Fruit fly (Drosophila melanogaster): Measurements from ENCODE around the gene CDK2AP1.

Gene CDK2AP1

DNA sequence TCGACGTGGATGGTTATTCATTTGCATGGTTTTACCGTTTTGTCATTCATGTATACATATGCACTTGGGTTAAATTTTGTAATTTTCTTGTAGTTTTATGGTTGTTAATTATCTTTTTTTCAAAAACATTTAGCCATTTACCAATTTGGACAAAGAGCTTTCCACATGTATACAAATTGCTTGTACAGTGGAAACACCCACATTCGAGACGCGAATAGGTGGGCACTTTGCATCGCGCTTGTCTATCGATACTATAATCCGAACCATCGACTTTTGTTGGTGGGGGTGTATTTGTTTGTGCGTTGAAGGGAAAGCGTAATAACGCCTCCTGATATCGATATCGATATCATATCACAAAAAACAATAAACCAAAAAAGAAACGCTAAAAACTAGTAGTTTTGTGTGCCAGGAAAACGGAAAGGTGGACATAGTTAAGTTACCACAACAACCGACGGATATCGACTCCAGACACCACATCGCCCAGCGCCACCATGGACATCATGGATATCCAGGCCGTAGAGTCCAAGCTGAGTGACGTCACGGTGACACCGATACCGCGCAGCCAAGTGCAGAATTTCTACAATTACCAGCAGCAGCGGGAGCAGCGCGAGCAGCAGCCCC lies at the start of gene CDK2AP1 (continued):
- TF ChIP-seq crol (GFP tag; IDR thresholded peaks at IDR 0.05) (peak; percentile 26; the same call in 1 of the 2 replicates), esg (GFP tag; conservative IDR thresholded peaks at IDR 0.05) (0 out of 2 replicates have a peak, but pooled peaks have one; percentile 24), CoRest (tag; optimal IDR thresholded peaks at IDR 0.05) (peak; percentile 19), Side (GFP tag; optimal IDR thresholded peaks at IDR 0.05) (peak; percentile 13), CG7839 (tag; optimal IDR thresholded peaks at IDR 0.05) (peak; percentile 26), sug (tag; optimal IDR thresholded peaks at IDR 0.05) (peak; percentile 66), grau (tag; optimal IDR thresholded peaks at IDR 0.05) (peak; percentile 33), CG12942 (GFP tag; optimal IDR thresholded peaks at IDR 0.05) (no peak), Dip3 (GFP tag; optimal IDR thresholded peaks at IDR 0.05) (no peak), Elba2 (GFP tag; optimal IDR thresholded peaks at IDR 0.05) (no peak), CG18262 (tag; optimal IDR thresholded peaks at IDR 0.05) (peak; percentile 9), ewg (GFP tag; optimal IDR thresholded peaks at IDR 0.05) (peak; percentile 10), zen (tag; optimal IDR thresholded peaks at IDR 0.05) (peak; percentile 25), lola (GFP tag; optimal IDR thresholded peaks at IDR 0.05) (peak in 1 of 3 experiments; percentile 78), Atf-2 (GFP tag; optimal IDR thresholded peaks at IDR 0.05) (peak; percentile 18), CG11093 (GFP tag; IDR thresholded peaks at IDR 0.05) (no peak), HmgD (GFP tag; optimal IDR thresholded peaks at IDR 0.05) (peak; percentile 30), Antp (GFP tag; optimal IDR thresholded peaks at IDR 0.05) (peak; percentile 36), fu2 (GFP tag; optimal IDR thresholded peaks at IDR 0.05) (peak; percentile 26), pho (GFP tag; optimal IDR thresholded peaks at IDR 0.05) (peak; percentile 12), fd64A (GFP tag; optimal IDR thresholded peaks at IDR 0.05) (no peak), CG1647 (GFP tag; optimal IDR thresholded peaks at IDR 0.05) (no peak), fd96Cb (tag; optimal IDR thresholded peaks at IDR 0.05) (no peak), Hmr (GFP tag; optimal IDR thresholded peaks at IDR 0.05) (peak; percentile 10), Dp (GFP tag; optimal IDR thresholded peaks at IDR 0.05) (no peak), Chrac-16 (GFP tag; optimal IDR thresholded peaks at IDR 0.05) (peak; percentile 3), bbx (GFP tag; IDR thresholded peaks at IDR 0.05; ENCODE audit: partially characterized antibody) (peak; percentile 83), Rfx (GFP tag; IDR thresholded peaks at IDR 0.05) (peak; percentile 72), dysf (GFP tag; IDR thresholded peaks at IDR 0.05) (peak; percentile 17; the same call in 1 of the 3 replicates), CG14014 (GFP tag; IDR thresholded peaks at IDR 0.05) (0 out of 2 replicates have a peak, but pooled peaks have one; percentile 17), Blimp-1 (GFP tag; optimal IDR thresholded peaks at IDR 0.05) (peak; percentile 8), D19B (GFP tag; optimal IDR thresholded peaks at IDR 0.05) (no peak), prd (optimal IDR thresholded peaks at IDR 0.05) (no peak), prd (GFP tag; IDR thresholded peaks at IDR 0.05) (peak; percentile 9; the same call in 1 of the 3 replicates), CG15514 (GFP tag; optimal IDR thresholded peaks at IDR 0.05) (peak; percentile 68), NfI (GFP tag; optimal IDR thresholded peaks at IDR 0.05) (peak; percentile 12), CG33213 (GFP tag; optimal IDR thresholded peaks at IDR 0.05) (no peak), PHDP (tag; optimal IDR thresholded peaks at IDR 0.05) (peak; percentile 6), CG8290 (GFP tag; optimal IDR thresholded peaks at IDR 0.05) (peak; percentile 19), CG8290 (tag; optimal IDR thresholded peaks at IDR 0.05) (no peak), bab2 (GFP tag; optimal IDR thresholded peaks at IDR 0.05) (peak; percentile 18), CG30431 (GFP tag; optimal IDR thresholded peaks at IDR 0.05) (peak; percentile 22), CG17361 (GFP tag; IDR thresholded peaks at IDR 0.05) (peak; percentile 47; the same call in 1 of the 3 replicates), abd-A (tag; optimal IDR thresholded peaks at IDR 0.05) (no peak), nom (GFP tag; optimal IDR thresholded peaks at IDR 0.05) (peak; percentile 8), Meics (GFP tag; optimal IDR thresholded peaks at IDR 0.05) (peak; percentile 0), ara (GFP tag; IDR thresholded peaks at IDR 0.05) (no peak), CG8388 (GFP tag; optimal IDR thresholded peaks at IDR 0.05) (no peak), CG1024 (GFP tag; IDR thresholded peaks at IDR 0.05) (peak; percentile 78), amos (GFP tag; IDR thresholded peaks at IDR 0.05; ENCODE audit: partially characterized antibody) (peak; percentile 80)

Data from whole organism, embryonic.